Worm (Caenorhabditis elegans): ENCODE results near the gene che-11.

Gene che-11

DNA sequence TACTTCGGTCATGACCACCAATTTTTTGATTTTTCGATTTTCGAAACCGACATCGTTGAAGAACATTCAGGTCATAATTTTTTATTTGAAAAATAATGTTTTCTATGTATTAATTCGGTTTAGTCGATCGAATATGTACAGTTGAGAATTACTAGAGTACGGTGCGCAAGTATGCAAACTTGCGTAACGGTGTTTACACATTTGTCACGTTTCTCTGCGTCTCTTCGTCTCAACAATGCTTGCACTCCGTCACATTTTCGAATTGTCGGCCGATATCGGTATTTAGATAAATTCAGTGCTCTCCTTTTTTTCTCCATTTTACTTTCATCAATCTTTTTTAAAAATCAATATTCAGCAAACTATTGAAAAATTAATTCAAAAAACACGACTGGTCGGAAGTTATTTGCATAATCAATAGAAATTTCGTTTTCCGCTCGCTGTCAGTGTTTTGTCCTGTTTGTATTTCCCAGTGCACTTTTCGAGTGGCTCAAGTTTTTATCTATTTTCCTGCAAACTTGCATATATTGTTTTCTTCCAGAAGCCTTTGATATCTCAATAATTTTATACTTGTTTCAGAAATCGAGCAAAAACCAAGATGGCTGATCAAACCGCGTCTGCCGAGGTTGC is 40.5 kb upstream of the che-11 start, which contains the start of gene dpy-30 (continued):
- TF ChIP-seq nhr-12 (tag; optimal IDR thresholded peaks at IDR 0.05) (no peak), ama-1 (optimal IDR thresholded peaks at IDR 0.05) (no peak), R02D3.7 (tag; optimal IDR thresholded peaks at IDR 0.05) (no peak), ztf-4 (tag; optimal IDR thresholded peaks at IDR 0.05) (no peak), sma-3 (GFP tag; optimal IDR thresholded peaks at IDR 0.05) (peak; percentile 46), nhr-237 (tag; optimal IDR thresholded peaks at IDR 0.05) (no peak), alr-1 (tag; optimal IDR thresholded peaks at IDR 0.05) (no peak), zag-1 (tag; optimal IDR thresholded peaks at IDR 0.05) (no peak), F13H6.1 (tag; optimal IDR thresholded peaks at IDR 0.05) (peak; percentile 41), unc-39 (tag; optimal IDR thresholded peaks at IDR 0.05) (no peak), peb-1 (tag; optimal IDR thresholded peaks at IDR 0.05) (no peak)

DNA sequence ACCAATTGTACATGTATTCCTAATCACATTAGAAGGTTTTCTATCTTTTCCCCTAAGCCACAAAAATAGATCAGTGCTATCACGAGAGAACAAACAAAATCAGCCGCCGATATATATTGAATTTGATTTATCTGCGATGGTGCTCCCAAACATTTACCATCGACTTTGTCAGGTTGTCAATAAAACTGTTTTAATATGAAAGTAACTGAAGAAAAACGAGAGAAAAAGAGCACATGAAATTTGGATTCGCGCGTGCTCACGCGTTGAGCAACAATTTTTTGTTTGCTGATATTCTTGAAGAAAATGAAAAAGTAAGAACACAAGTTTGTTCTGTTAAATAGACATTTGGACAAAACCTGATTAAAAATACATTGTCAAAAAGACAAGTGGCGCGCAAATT is 38.3 kb upstream of the che-11 start:
- TF ChIP-seq ZK546.5 (tag; optimal IDR thresholded peaks at IDR 0.05), result no peak
- peak; percentile 51 for TF ChIP-seq F13H6.1 (tag; optimal IDR thresholded peaks at IDR 0.05)
- no peak for TF ChIP-seq ceh-82 (tag; optimal IDR thresholded peaks at IDR 0.05)

DNA sequence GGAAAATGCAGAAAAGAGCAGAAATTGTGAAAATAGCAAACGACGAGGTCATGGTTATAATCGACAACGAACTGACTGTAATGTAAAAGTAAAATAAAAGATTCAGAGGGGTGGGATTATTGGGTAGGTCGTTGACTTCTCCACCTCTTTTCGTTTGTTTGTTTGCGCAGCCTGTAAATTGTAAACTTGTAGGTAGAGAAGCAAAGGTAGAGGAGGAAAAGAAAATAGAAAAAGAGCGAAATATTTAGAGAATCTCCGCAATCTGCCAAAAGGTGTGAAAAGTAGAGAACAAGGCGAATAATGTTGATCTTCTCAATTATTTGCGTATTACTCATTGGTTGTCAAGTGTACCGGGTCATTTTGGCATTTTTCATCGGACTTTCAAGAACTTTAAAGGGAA is 36.8 kb upstream of the che-11 start, which contains the start of gene ZK863.8:
TSS of gene ZK863.8 (minus strand) at position 173 of the 400 bp plus-strand sequence.
- TF ChIP-seq lsy-2 (tag; optimal IDR thresholded peaks at IDR 0.05), result no peak
- peak; percentile 18 for TF ChIP-seq nhr-129 (tag; optimal IDR thresholded peaks at IDR 0.05)
- peak; percentile 23 for TF ChIP-seq F13H6.1 (tag; optimal IDR thresholded peaks at IDR 0.05)

DNA sequence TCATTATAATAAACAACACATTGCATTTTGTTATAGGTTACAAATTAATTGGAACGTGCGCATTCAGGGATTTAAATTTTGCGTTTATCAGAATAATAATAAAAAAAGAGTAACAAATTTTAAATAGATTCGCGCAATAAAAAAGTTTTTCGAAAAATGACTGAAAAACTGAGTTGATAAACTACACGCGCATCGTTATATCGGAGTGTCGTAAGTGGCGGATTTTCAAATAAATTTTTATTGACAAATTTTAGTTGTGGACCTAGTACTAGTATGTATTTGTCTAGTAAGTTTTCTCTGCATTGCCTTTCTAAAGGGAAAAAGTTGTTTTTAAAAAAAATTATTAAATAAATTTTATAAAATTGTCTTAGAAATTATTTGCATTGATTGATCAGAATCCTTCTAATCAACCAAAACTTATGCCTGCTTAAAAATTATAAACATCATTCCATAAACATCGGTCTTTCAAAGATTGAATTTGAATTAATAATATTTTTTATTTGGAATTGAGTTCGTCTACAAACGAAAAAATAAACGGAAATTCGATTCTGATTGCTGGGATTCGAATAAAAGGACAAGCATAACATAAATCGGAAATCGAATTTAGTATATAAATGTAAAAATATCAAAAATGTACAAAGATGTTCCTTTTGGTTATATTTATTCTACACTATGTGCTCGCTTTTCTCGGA is 33.9 kb upstream of the che-11 start, which contains the start of gene srd-4:
TSS of gene srd-4 (plus strand) at position 642 of the 692 bp plus-strand sequence.
- TF ChIP-seq lin-13 (GFP tag; optimal IDR thresholded peaks at IDR 0.05) (peak; percentile 1), ceh-16 (tag; optimal IDR thresholded peaks at IDR 0.05) (no peak), unc-62 (GFP tag; optimal IDR thresholded peaks at IDR 0.05) (no peak), alr-1 (tag; optimal IDR thresholded peaks at IDR 0.05) (no peak), ztf-1 (GFP tag; conservative IDR thresholded peaks at IDR 0.05) (no peak), lin-39 (tag; optimal IDR thresholded peaks at IDR 0.05) (no peak), nhr-25 (tag; optimal IDR thresholded peaks at IDR 0.05) (no peak), unc-39 (tag; optimal IDR thresholded peaks at IDR 0.05) (no peak), sma-9 (GFP tag; optimal IDR thresholded peaks at IDR 0.05) (no peak), sma-9 (tag; optimal IDR thresholded peaks at IDR 0.05) (no peak), sma-3 (GFP tag; optimal IDR thresholded peaks at IDR 0.05) (no peak), fos-1 (tag; optimal IDR thresholded peaks at IDR 0.05) (no peak), snpc-4 (tag; optimal IDR thresholded peaks at IDR 0.05) (peak; percentile 25), egl-27 (tag; optimal IDR thresholded peaks at IDR 0.05) (no peak), gmeb-1 (tag; optimal IDR thresholded peaks at IDR 0.05) (peak; percentile 95), mbf-1 (tag; optimal IDR thresholded peaks at IDR 0.05) (no peak), dmd-4 (tag; optimal IDR thresholded peaks at IDR 0.05) (no peak), R02D3.7 (tag; optimal IDR thresholded peaks at IDR 0.05) (no peak), lsy-2 (tag; optimal IDR thresholded peaks at IDR 0.05) (peak; percentile 21 to 74), blmp-1 (tag; optimal IDR thresholded peaks at IDR 0.05; ENCODE audit: insufficient read depth) (no peak), unc-55 (GFP tag; optimal IDR thresholded peaks at IDR 0.05) (peak; percentile 79), nhr-11 (tag; optimal IDR thresholded peaks at IDR 0.05) (no peak), peb-1 (tag; optimal IDR thresholded peaks at IDR 0.05) (no peak), C34F6.9 (tag; optimal IDR thresholded peaks at IDR 0.05) (peak; percentile 50), nhr-23 (tag; optimal IDR thresholded peaks at IDR 0.05) (no peak)

DNA sequence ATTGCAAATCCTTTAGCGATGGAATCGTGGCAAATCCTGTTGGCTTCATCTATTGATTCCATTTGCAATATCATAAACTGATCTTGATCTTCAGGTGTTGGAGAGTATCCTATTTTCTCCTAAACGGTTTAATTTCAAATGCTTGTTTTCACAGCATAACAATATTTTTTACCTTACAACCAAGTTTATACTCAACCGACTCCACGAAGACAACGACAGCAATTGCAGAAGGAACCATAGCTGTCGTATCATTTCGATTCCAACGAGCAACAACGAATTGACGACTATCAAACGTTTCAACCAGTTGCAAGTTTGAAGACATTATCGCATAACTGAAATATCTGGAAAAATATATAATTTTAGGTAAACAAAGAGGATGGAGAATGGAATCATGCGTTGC is 33.3 kb upstream of the che-11 start, which contains the start of gene usip-1:
TSS of gene usip-1 (minus strand) at position 341 of the 400 bp plus-strand sequence.
- no peak for TF ChIP-seq skn-1 (tag; optimal IDR thresholded peaks at IDR 0.05)
- TF ChIP-seq fos-1 (tag; optimal IDR thresholded peaks at IDR 0.05), result no peak
- TF ChIP-seq zag-1 (tag; optimal IDR thresholded peaks at IDR 0.05), result no peak
- no peak for TF ChIP-seq sem-4 (tag; optimal IDR thresholded peaks at IDR 0.05)
- TF ChIP-seq nhr-237 (tag; optimal IDR thresholded peaks at IDR 0.05), result no peak
- TF ChIP-seq Y55F3AM.14 (GFP tag; optimal IDR thresholded peaks at IDR 0.05), result no peak
- TF ChIP-seq nhr-11 (tag; optimal IDR thresholded peaks at IDR 0.05), result no peak
- TF ChIP-seq nhr-23 (tag; optimal IDR thresholded peaks at IDR 0.05), result no peak
